Worm (Caenorhabditis elegans): ENCODE data around the gene T24C12.1.

The T24C12.1 gene

DNA sequence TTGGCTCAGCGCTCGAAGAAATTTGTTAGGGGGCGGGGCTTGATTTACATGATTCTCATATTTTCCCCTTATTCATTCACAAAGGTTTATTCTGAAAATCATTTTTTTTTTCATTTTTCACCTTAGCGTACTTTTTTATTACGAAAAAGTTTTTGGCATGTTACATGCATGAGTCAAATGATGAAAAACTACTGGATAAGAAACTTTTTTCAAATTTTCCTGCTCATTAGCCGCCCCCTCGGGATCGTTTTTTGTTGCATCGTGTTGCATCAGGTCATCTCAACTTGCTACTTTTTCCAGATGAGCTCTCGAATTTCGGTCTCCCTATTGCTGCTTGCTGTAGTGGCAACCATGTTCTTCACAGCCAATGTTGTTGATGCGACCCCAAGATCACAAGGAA is 36.2 kb upstream of the T24C12.1 start, which contains the start of gene pdf-2:
TSS of gene pdf-2 (plus strand) at position 301 of the 400 bp plus-strand sequence.
- no peak for TF ChIP-seq die-1 (tag; optimal IDR thresholded peaks at IDR 0.05)
- TF ChIP-seq nfya-2 (GFP tag; IDR thresholded peaks at IDR 0.05) = no peak
- TF ChIP-seq ets-4 (GFP tag; optimal IDR thresholded peaks at IDR 0.05) = no peak
- TF ChIP-seq rpc-1 (optimal IDR thresholded peaks at IDR 0.05) = no peak
- TF ChIP-seq rpc-1 (tag; optimal IDR thresholded peaks at IDR 0.05) = no peak
- TF ChIP-seq F49E8.2 (tag; optimal IDR thresholded peaks at IDR 0.05; ENCODE audit: insufficient read depth) = no peak
- TF ChIP-seq ztf-6 (GFP tag; IDR thresholded peaks at IDR 0.05) = no peak
- TF ChIP-seq Y95B8A.8 (GFP tag; IDR thresholded peaks at IDR 0.05) = no peak

DNA sequence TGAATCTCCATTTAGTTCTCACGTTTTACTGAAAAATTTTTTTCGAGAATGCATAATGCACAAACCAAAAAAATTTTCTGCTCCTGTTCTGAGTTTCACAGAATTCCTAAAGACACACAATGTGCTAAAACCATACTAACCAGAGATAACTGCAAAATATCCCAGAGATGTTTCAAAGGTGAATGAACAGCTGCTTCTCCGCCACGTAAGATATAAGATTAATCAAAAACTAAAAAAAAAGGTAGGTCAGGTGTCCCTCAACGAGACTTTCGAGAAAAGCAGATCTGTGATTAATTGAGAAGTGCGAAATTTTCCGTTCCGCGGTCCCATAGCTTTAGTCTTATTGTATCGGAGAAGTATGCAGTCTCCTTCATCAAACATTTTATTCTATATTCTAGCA is 34.5 kb upstream of the T24C12.1 start, which contains the start of gene F48B9.3:
TSS of gene F48B9.3 (plus strand) at position 301 of the 400 bp plus-strand sequence.
- TF ChIP-seq ztf-6 (GFP tag; IDR thresholded peaks at IDR 0.05) = no peak
- no peak for TF ChIP-seq snpc-1.1 (tag; optimal IDR thresholded peaks at IDR 0.05; ENCODE audit: insufficient read depth)
- no peak for TF ChIP-seq nhr-120 (GFP tag; IDR thresholded peaks at IDR 0.05)
- TF ChIP-seq F57A8.1 (GFP tag; optimal IDR thresholded peaks at IDR 0.05) = no peak
- TF ChIP-seq let-607 (tag; optimal IDR thresholded peaks at IDR 0.05) = no peak
- no peak for TF ChIP-seq fkh-3 (tag; optimal IDR thresholded peaks at IDR 0.05)
- no peak for TF ChIP-seq nhr-80 (tag; optimal IDR thresholded peaks at IDR 0.05)
- no peak for TF ChIP-seq Y53G8AR.9 (GFP tag; conservative IDR thresholded peaks at IDR 0.05)
- no peak for TF ChIP-seq ekl-4 (GFP tag; IDR thresholded peaks at IDR 0.05)
- no peak for TF ChIP-seq F37B4.10 (GFP tag; IDR thresholded peaks at IDR 0.05)
- no peak for TF ChIP-seq tlf-1 (GFP tag; optimal IDR thresholded peaks at IDR 0.05)
- no peak for TF ChIP-seq F10E7.11 (tag; optimal IDR thresholded peaks at IDR 0.05)
- TF ChIP-seq chd-7 (tag; optimal IDR thresholded peaks at IDR 0.05) = no peak
- TF ChIP-seq B0019.2 (GFP tag; conservative IDR thresholded peaks at IDR 0.05) = no peak
- TF ChIP-seq C17E4.6 (GFP tag; IDR thresholded peaks at IDR 0.05) = no peak
- TF ChIP-seq hmg-1.2 (GFP tag; IDR thresholded peaks at IDR 0.05) = no peak
- TF ChIP-seq dpl-1 (GFP tag; optimal IDR thresholded peaks at IDR 0.05) = no peak
- TF ChIP-seq lin-35 (GFP tag; optimal IDR thresholded peaks at IDR 0.05) = no peak
- TF ChIP-seq nhr-27 (tag; optimal IDR thresholded peaks at IDR 0.05) = no peak
- TF ChIP-seq Y56A3A.18 (GFP tag; IDR thresholded peaks at IDR 0.05) = no peak

DNA sequence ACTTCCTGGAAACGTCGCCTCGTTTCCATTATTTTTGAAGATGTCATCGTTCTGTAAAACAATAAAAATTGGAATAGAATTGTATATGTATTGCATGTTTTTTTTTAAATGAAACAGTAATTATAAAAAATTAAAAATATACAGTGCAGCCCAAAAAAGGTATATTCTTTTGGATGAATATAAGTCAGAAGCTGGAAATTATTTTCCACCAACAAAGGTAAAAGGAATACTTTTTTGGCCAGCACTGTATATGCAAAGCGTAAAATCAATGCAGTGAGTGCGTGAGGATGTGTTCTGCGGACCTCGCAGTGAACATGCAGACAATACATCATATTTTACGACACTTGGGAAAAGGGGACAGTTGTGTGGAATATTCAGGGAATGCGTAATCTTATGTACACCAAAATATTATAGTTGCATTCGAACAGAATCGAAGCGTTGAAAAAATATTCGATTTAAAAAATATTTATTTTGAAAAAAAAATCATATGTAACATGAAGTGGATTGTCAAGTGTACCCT is 22.8 kb upstream of the T24C12.1 start, which contains the start of gene F48B9.8:
TSS of gene F48B9.8 (minus strand) at position 51 of the 520 bp plus-strand sequence.
- TF ChIP-seq ets-4 (GFP tag; optimal IDR thresholded peaks at IDR 0.05) = no peak
- TF ChIP-seq lsy-27 (tag; optimal IDR thresholded peaks at IDR 0.05; ENCODE audit: borderline replicate concordance, insufficient read depth) = no peak
- TF ChIP-seq hlh-12 (tag; optimal IDR thresholded peaks at IDR 0.05) = no peak
- TF ChIP-seq fkh-3 (tag; optimal IDR thresholded peaks at IDR 0.05) = no peak
- TF ChIP-seq snpc-3.4 (tag; optimal IDR thresholded peaks at IDR 0.05) = no peak
- TF ChIP-seq hrde-1 (tag; optimal IDR thresholded peaks at IDR 0.05; ENCODE audit: borderline replicate concordance) = no peak
- TF ChIP-seq F39B2.1 (GFP tag; IDR thresholded peaks at IDR 0.05) = no peak
- no peak for TF ChIP-seq lsl-1 (GFP tag; optimal IDR thresholded peaks at IDR 0.05)
- TF ChIP-seq ztf-22 (GFP tag; optimal IDR thresholded peaks at IDR 0.05) = no peak
- TF ChIP-seq xnd-1 (tag; optimal IDR thresholded peaks at IDR 0.05) = no peak
- no peak for TF ChIP-seq ztf-26 (tag; optimal IDR thresholded peaks at IDR 0.05)
- TF ChIP-seq nhr-90 (tag; optimal IDR thresholded peaks at IDR 0.05) = no peak
- TF ChIP-seq K12H6.12 (tag; optimal IDR thresholded peaks at IDR 0.05) = no peak
- TF ChIP-seq tlf-1 (GFP tag; optimal IDR thresholded peaks at IDR 0.05) = no peak
- TF ChIP-seq zfh-2 (GFP tag; conservative IDR thresholded peaks at IDR 0.05) = no peak
- no peak for TF ChIP-seq let-526 (GFP tag; IDR thresholded peaks at IDR 0.05)
- TF ChIP-seq sea-2 (GFP tag; IDR thresholded peaks at IDR 0.05) = no peak
- TF ChIP-seq cebp-2 (GFP tag; IDR thresholded peaks at IDR 0.05) = no peak
- TF ChIP-seq F33H1.4 (GFP tag; IDR thresholded peaks at IDR 0.05) = no peak

Data from whole organism, young adult.